Worm (Caenorhabditis elegans): ENCODE results near the gene F20D6.15.

DNA sequence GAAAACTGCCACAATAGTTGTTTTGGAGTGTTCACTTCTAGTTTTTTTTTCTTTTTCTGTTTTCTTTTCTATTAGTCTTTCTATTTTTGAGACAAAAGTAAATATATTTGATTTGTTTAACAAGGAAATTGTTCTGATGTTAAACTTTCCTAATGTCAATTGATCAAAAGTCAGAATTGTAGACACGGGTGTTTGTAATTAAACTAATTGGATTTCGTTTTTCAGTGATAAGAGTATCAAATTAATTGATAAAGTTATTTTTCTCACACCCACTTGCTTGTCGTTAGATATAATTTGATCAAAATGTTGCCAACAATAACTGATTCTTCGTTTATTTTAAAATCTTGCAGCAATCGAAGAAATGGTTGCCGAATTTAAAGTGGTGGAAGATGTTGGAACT lies 25.1 kb downstream of the F20D6.15 start:
- TF ChIP-seq pat-9 (tag; optimal IDR thresholded peaks at IDR 0.05) (no peak), ets-4 (tag; optimal IDR thresholded peaks at IDR 0.05) (no peak), odd-2 (tag; optimal IDR thresholded peaks at IDR 0.05) (no peak), ceh-24 (tag; optimal IDR thresholded peaks at IDR 0.05) (no peak), ama-1 (optimal IDR thresholded peaks at IDR 0.05) (no peak), rnt-1 (tag; optimal IDR thresholded peaks at IDR 0.05) (no peak), pha-2 (tag; optimal IDR thresholded peaks at IDR 0.05) (no peak), hlh-15 (tag; optimal IDR thresholded peaks at IDR 0.05) (no peak)
